Worm (Caenorhabditis elegans): ENCODE data around the gene hsp-12.6.
A peak's percentile ranks its signal among the peaks of the same experiment; 100 is the strongest.

Gene hsp-12.6

DNA sequence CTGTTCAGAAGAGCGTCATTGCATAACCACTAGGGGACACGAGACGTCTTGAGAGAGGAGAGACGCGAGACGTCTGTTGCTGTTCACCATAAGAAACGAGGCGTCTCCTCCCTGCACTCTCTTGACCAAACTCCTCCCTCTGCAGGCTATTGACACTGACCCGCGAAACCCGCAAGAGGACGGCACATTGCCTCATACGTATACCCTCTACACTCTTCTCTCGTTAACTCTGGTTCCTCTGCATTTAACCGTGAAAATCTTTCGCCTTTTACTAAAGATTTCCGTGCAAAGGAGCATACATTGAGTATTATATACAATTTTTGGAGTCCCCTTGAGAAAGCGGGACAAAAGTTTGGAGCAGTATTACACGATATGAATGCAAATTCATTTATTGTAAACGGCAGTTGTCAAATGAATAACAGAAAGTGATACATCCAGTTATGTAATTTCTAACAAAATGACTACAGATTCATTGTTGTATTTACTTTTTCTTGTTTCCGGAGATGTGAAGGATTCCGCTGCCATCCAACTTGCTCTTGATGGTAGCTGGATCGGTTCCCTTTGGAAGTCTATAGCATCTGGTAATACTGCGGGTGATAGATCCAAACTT lies 2.5 kb downstream of the hsp-12.6 start (continued):
- TF ChIP-seq ceh-22 (tag; optimal IDR thresholded peaks at IDR 0.05) (peak; percentile 16), ceh-9 (tag; optimal IDR thresholded peaks at IDR 0.05) (no peak), ceh-48 (tag; optimal IDR thresholded peaks at IDR 0.05) (peak; percentile 7), unc-3 (GFP tag; conservative IDR thresholded peaks at IDR 0.05) (no peak), unc-3 (tag; optimal IDR thresholded peaks at IDR 0.05) (no peak), K02D7.2 (tag; optimal IDR thresholded peaks at IDR 0.05) (no peak), madf-2 (tag; optimal IDR thresholded peaks at IDR 0.05) (peak; percentile 7), npax-4 (tag; optimal IDR thresholded peaks at IDR 0.05) (no peak), pag-3 (tag; optimal IDR thresholded peaks at IDR 0.05; ENCODE audit: borderline replicate concordance) (no peak), ref-2 (tag; optimal IDR thresholded peaks at IDR 0.05) (peak; percentile 76), Y22D7AL.16 (tag; optimal IDR thresholded peaks at IDR 0.05) (no peak), nfya-1 (tag; optimal IDR thresholded peaks at IDR 0.05) (peak; percentile 83), zip-5 (tag; optimal IDR thresholded peaks at IDR 0.05) (no peak), lim-6 (tag; optimal IDR thresholded peaks at IDR 0.05) (no peak), nhr-11 (tag; optimal IDR thresholded peaks at IDR 0.05) (no peak), pqm-1 (tag; optimal IDR thresholded peaks at IDR 0.05) (no peak), pat-9 (tag; optimal IDR thresholded peaks at IDR 0.05) (no peak)

DNA sequence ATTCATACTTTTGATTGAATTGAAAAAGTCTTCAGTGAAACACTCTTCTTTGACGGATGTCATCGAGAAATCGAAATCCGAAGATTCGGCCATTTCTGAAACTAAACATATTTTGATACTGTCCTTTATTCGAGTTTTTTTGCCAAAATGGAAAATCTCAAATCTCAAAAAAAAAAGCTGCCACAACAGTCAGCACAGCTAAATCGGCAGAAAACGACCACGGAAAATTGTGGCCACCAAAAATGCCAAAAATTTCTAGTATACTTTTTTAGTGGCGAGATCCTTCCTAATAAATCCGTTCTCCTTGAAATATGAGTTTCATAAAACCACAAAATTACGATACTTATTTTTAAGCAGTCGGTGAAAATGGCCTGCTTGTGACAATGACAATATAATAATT lies 3.1 kb downstream of the hsp-12.6 start, which contains the start of gene F38E11.9:
F38E11.9 (minus strand) TSS at position 101 of the 400 bp plus-strand sequence.
- no peak for TF ChIP-seq fkh-6 (tag; optimal IDR thresholded peaks at IDR 0.05)
- no peak for TF ChIP-seq eyg-1 (tag; optimal IDR thresholded peaks at IDR 0.05)
- no peak for TF ChIP-seq madf-2 (tag; optimal IDR thresholded peaks at IDR 0.05)
- TF ChIP-seq K09A11.1 (tag; optimal IDR thresholded peaks at IDR 0.05; ENCODE audit: insufficient read depth), result no peak
- no peak for TF ChIP-seq hlh-13 (GFP tag; optimal IDR thresholded peaks at IDR 0.05)
- no peak for TF ChIP-seq sdc-2 (tag; optimal IDR thresholded peaks at IDR 0.05)
- TF ChIP-seq ahr-1 (tag; optimal IDR thresholded peaks at IDR 0.05), result no peak
- TF ChIP-seq Y22D7AL.16 (tag; optimal IDR thresholded peaks at IDR 0.05), result no peak
- no peak for TF ChIP-seq sox-2 (GFP tag; IDR thresholded peaks at IDR 0.05)

DNA sequence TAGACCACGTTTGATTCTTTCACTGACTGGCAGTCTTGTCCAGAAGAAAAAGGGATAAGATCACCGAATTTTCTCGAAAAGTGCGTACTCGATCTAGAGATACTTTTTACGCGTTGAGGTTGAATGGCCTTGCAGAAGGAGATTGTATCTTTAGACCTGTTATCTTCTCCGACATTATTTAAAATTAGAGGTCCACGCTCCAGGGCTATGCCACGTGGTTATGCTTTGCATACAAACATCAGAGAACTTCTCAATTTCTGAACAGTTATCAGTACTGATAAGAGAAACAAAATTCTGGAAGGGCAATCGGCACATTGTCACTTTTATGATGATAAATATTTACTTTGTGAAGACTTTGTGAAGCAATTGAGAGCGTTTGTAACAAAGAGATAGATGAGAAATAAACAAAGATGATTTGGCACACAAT lies 4.9 kb downstream of the hsp-12.6 start:
- peak; percentile 93 for TF ChIP-seq elt-2 (tag; optimal IDR thresholded peaks at IDR 0.05)
- no peak for TF ChIP-seq eyg-1 (tag; optimal IDR thresholded peaks at IDR 0.05)

DNA sequence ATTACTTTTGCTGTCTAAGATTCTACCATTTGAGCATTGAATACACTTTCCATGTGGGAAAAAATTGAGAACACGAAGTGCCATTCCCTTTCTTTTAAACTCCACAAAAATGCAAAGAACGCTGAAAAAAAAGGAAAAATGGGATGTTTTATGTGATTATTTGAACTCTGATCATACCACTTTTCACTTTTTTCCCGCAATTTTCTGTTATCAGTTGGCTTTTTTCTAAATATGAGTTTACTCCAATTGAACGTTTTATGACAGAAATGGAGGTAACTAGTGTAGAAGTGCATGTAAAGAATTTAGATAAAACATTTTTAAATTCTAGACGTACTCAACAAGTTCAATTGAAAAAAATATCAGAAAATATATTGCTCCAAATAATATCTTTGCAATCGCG lies 5.6 kb downstream of the hsp-12.6 start:
- TF ChIP-seq odd-2 (tag; optimal IDR thresholded peaks at IDR 0.05) (no peak), nhr-232 (tag; optimal IDR thresholded peaks at IDR 0.05) (no peak)

DNA sequence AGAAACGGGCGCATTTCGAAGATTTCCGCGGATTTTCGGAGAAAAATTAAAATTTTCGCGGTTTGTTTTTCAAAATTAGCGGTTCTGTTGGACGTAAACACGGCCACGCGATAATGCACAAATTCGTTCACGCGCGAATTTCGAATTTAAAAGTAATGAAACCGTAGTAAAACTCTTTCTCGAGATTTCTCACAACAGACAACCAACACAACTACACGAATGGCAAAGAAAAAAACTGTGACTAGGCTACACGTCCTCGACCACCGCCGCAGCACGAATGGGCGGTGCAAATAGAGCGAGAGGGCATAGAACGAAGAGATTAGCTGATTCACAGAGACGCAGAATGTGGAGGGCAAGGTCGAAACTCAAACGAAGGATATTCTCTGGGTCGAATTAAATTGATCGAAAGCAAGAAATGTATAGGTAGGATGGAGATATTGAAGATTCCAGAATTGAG lies 6.1 kb downstream of the hsp-12.6 start, which contains the start of gene idh-1:
idh-1 (minus strand) TSS at position 228 of the 457 bp plus-strand sequence.
- TF ChIP-seq tbx-2 (tag; optimal IDR thresholded peaks at IDR 0.05), result peak; percentile 14
- TF ChIP-seq fax-1 (tag; optimal IDR thresholded peaks at IDR 0.05), result no peak
- TF ChIP-seq ceh-9 (tag; optimal IDR thresholded peaks at IDR 0.05), result no peak
- TF ChIP-seq ceh-2 (tag; optimal IDR thresholded peaks at IDR 0.05), result peak; percentile 1
- no peak for TF ChIP-seq pqm-1 (tag; optimal IDR thresholded peaks at IDR 0.05)
- peak; percentile 12 for TF ChIP-seq nfya-1 (tag; optimal IDR thresholded peaks at IDR 0.05)
- TF ChIP-seq ceh-31 (tag; optimal IDR thresholded peaks at IDR 0.05), result peak; percentile 6

DNA sequence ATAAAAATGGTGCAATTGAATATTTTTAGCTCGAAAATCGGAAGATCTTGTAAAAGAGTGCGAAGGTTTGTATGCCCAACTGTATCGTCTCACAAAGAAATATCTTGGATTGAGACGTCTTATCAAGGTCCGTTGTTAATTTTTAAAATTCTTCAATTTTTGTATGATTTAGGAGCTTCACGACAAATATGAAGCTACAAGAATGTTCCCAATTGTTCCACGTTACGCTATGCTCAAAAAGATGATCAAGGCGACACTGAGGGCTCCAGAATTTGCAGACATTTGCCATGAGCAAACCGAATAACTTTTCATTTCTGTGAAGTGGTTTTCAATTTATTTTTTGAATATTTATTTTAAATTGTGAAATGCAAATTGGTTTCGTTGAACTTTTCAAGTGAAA lies 8.3 kb downstream of the hsp-12.6 start:
- TF ChIP-seq ceh-9 (tag; optimal IDR thresholded peaks at IDR 0.05) (no peak), lin-11 (tag; optimal IDR thresholded peaks at IDR 0.05) (no peak), ceh-48 (tag; optimal IDR thresholded peaks at IDR 0.05) (no peak), hlh-15 (tag; optimal IDR thresholded peaks at IDR 0.05) (no peak), dmd-4 (tag; optimal IDR thresholded peaks at IDR 0.05; ENCODE audit: borderline replicate concordance) (no peak), elt-2 (tag; optimal IDR thresholded peaks at IDR 0.05) (no peak), K09A11.1 (tag; optimal IDR thresholded peaks at IDR 0.05; ENCODE audit: insufficient read depth) (no peak), pha-2 (tag; optimal IDR thresholded peaks at IDR 0.05) (no peak), elt-4 (tag; optimal IDR thresholded peaks at IDR 0.05) (no peak), che-1 (tag; optimal IDR thresholded peaks at IDR 0.05) (no peak)

All from whole organism, late embryonic.